Worm (Caenorhabditis elegans) whole organism, L3 larva: ENCODE data around the gene chpf-2.

ENCODE experiments used
- ZK546.5 ChIP-seq: sonication (generic microtip); optimal IDR thresholded peaks from 2 replicates; lab custom pipeline; 2017; ENCODE audit warnings: missing biosample characterization, missing genetic modification characterization
- ama-1 ChIP-seq: fragments of 150-350 bp; optimal IDR thresholded peaks from 2 replicates; lab custom pipeline; 2018
- ceh-82 ChIP-seq: fragments of 150-350 bp; optimal IDR thresholded peaks from 2 replicates; lab custom pipeline; 2014; ENCODE audit warnings: missing biosample characterization, missing genetic modification characterization
- ceh-9 ChIP-seq: sonication (generic microtip); optimal IDR thresholded peaks from 2 replicates; lab custom pipeline; 2018; ENCODE audit warnings: missing biosample characterization, missing genetic modification characterization
- elt-2 ChIP-seq: sonication (generic microtip); optimal IDR thresholded peaks from 2 replicates; lab custom pipeline; 2016; ENCODE audit warnings: missing genetic modification reagents, mild to moderate bottlenecking, missing genetic modification characterization, missing compliant biosample characterization
- elt-3 ChIP-seq, 3 experiments: fragments of 150-350 bp in 1 of 3; sonication (generic microtip) in 2 of 3; optimal IDR thresholded peaks; 2 replicates in 2 of 3; 4 replicates in 1 of 3; lab custom pipeline; 2014 to 2017; ENCODE audit warnings: missing biosample characterization in 3 of 3, missing genetic modification characterization in 3 of 3
- lin-39 ChIP-seq: fragments of 150-350 bp; optimal IDR thresholded peaks from 2 replicates; lab custom pipeline; 2018; ENCODE audit warnings: missing biosample characterization, missing genetic modification reagents, missing genetic modification characterization
- nhr-12 ChIP-seq: fragments of 150-350 bp; optimal IDR thresholded peaks from 2 replicates; lab custom pipeline; 2014; ENCODE audit warnings: missing biosample characterization, missing genetic modification characterization
- nhr-23 ChIP-seq: fragments of 150-350 bp; optimal IDR thresholded peaks from 2 replicates; lab custom pipeline; 2014; ENCODE audit warnings: missing biosample characterization, missing genetic modification reagents, missing genetic modification characterization
- nhr-237 ChIP-seq: fragments of 150-350 bp; optimal IDR thresholded peaks from 2 replicates; lab custom pipeline; 2014; ENCODE audit warnings: missing biosample characterization, missing genetic modification characterization
- ztf-4 ChIP-seq: fragments of 150-350 bp; optimal IDR thresholded peaks from 2 replicates; lab custom pipeline; 2014; ENCODE audit warnings: missing biosample characterization, missing genetic modification characterization

- TF ChIP-seq ZK546.5: no peak
- TF ChIP-seq nhr-12 (tag; lab: Kevin White, UChicago): no peak
- TF ChIP-seq ama-1: no peak
- TF ChIP-seq nhr-23 (tag; lab: Kevin White, UChicago): no peak
- no peak for TF ChIP-seq ztf-4 (tag; lab: Kevin White, UChicago)
- no peak for TF ChIP-seq nhr-237
- TF ChIP-seq ceh-9: no peak
- TF ChIP-seq elt-3 (tag; optimal IDR thresholded peaks at IDR 0.05; lab: Kevin White, UChicago): no peak
- no peak for TF ChIP-seq ceh-82 (tag; lab: Kevin White, UChicago)
- TF ChIP-seq elt-2 (tag; lab: Kevin White, UChicago): no peak
- TF ChIP-seq lin-39 (tag; lab: Kevin White, UChicago): no peak
Measured at ce11 chrV:3011394-3011793, 27.8 kb downstream of the chpf-2 start, which contains the start of gene srw-135.
